Worm (Caenorhabditis elegans) whole organism, L3 larva: ENCODE measurements around the gene Y17G7B.23.

Source experiments
- aly-2 ChIP-seq: fragments of 150-350 bp; optimal IDR thresholded peaks from 2 replicates; lab custom pipeline; 2014; ENCODE audit warnings: missing biosample characterization, missing genetic modification characterization
- ceh-28 ChIP-seq: fragments of 150-350 bp; optimal IDR thresholded peaks from 2 replicates; lab custom pipeline; 2014; ENCODE audit warnings: missing biosample characterization, missing genetic modification reagents, missing genetic modification characterization
- ceh-9 ChIP-seq: sonication (generic microtip); optimal IDR thresholded peaks from 2 replicates; lab custom pipeline; 2018; ENCODE audit warnings: missing biosample characterization, missing genetic modification characterization
- egl-27 ChIP-seq: sonication (generic microtip); optimal IDR thresholded peaks from 4 replicates; lab custom pipeline; 2017; ENCODE audit warnings: missing biosample characterization, missing genetic modification reagents, missing genetic modification characterization
- egl-5 ChIP-seq: fragments of 150-350 bp; optimal IDR thresholded peaks from 2 replicates; lab custom pipeline; 2017; ENCODE audit warnings: missing biosample characterization, missing genetic modification reagents, missing genetic modification characterization, inconsistent platforms
- elt-3 ChIP-seq, 3 experiments: fragments of 150-350 bp in 1 of 3; sonication (generic microtip) in 2 of 3; optimal IDR thresholded peaks; 2 replicates in 2 of 3; 4 replicates in 1 of 3; lab custom pipeline; 2014 to 2017; ENCODE audit warnings: missing biosample characterization in 3 of 3, missing genetic modification characterization in 3 of 3
- eor-1 ChIP-seq, 2 experiments: fragments of 150-350 bp; optimal IDR thresholded peaks; 2 replicates each; lab custom pipeline; 2014 to 2018; ENCODE audit warnings: missing biosample characterization in 2 of 2, missing genetic modification characterization in 2 of 2
- jun-1 ChIP-seq: fragments of 150-350 bp; optimal IDR thresholded peaks from 2 replicates; lab custom pipeline; 2014; ENCODE audit warnings: missing biosample characterization, missing genetic modification reagents, missing genetic modification characterization
- mml-1 ChIP-seq: fragments of 150-350 bp; sonication (generic microtip); optimal IDR thresholded peaks from 3 replicates; lab custom pipeline; 2014; ENCODE audit warnings: missing biosample characterization, missing genetic modification characterization
- nfya-1 ChIP-seq: sonication (generic microtip); optimal IDR thresholded peaks from 2 replicates; lab custom pipeline; 2017; ENCODE audit warnings: missing genetic modification characterization, mild to moderate bottlenecking, missing compliant biosample characterization, antibody characterized with exemption, moderate library complexity; ENCODE audit not compliant: insufficient read depth
- nhr-11 ChIP-seq: fragments of 150-350 bp; optimal IDR thresholded peaks from 2 replicates; lab custom pipeline; 2014; ENCODE audit warnings: missing biosample characterization, missing genetic modification characterization
- nhr-12 ChIP-seq: fragments of 150-350 bp; optimal IDR thresholded peaks from 2 replicates; lab custom pipeline; 2014; ENCODE audit warnings: missing biosample characterization, missing genetic modification characterization
- nhr-23 ChIP-seq: fragments of 150-350 bp; optimal IDR thresholded peaks from 2 replicates; lab custom pipeline; 2014; ENCODE audit warnings: missing biosample characterization, missing genetic modification reagents, missing genetic modification characterization
- nhr-237 ChIP-seq: fragments of 150-350 bp; optimal IDR thresholded peaks from 2 replicates; lab custom pipeline; 2014; ENCODE audit warnings: missing biosample characterization, missing genetic modification characterization
- nhr-25 ChIP-seq: sonication (generic microtip); optimal IDR thresholded peaks from 2 replicates; lab custom pipeline; 2017; ENCODE audit warnings: missing biosample characterization, missing genetic modification characterization
- nhr-43 ChIP-seq: sonication (generic microtip); optimal IDR thresholded peaks from 2 replicates; lab custom pipeline; 2016; ENCODE audit warnings: mild to moderate bottlenecking, missing genetic modification characterization, missing compliant biosample characterization; ENCODE audit not compliant: poor library complexity, severe bottlenecking
- nhr-77 ChIP-seq: fragments of 150-350 bp; optimal IDR thresholded peaks from 2 replicates; lab custom pipeline; 2014; ENCODE audit warnings: missing biosample characterization, missing genetic modification characterization
- skn-1 ChIP-seq: fragments of 150-350 bp; optimal IDR thresholded peaks from 2 replicates; lab custom pipeline; 2014; ENCODE audit warnings: missing biosample characterization, missing genetic modification characterization
- snpc-4 ChIP-seq: fragments of 150-350 bp; optimal IDR thresholded peaks from 2 replicates; lab custom pipeline; 2014; ENCODE audit warnings: missing biosample characterization, missing genetic modification characterization
- unc-39 ChIP-seq: sonication (generic microtip); optimal IDR thresholded peaks from 4 replicates; lab custom pipeline; 2017; ENCODE audit warnings: missing biosample characterization, missing genetic modification characterization
- ztf-4 ChIP-seq: fragments of 150-350 bp; optimal IDR thresholded peaks from 2 replicates; lab custom pipeline; 2014; ENCODE audit warnings: missing biosample characterization, missing genetic modification characterization

The Y17G7B.23 gene

DNA sequence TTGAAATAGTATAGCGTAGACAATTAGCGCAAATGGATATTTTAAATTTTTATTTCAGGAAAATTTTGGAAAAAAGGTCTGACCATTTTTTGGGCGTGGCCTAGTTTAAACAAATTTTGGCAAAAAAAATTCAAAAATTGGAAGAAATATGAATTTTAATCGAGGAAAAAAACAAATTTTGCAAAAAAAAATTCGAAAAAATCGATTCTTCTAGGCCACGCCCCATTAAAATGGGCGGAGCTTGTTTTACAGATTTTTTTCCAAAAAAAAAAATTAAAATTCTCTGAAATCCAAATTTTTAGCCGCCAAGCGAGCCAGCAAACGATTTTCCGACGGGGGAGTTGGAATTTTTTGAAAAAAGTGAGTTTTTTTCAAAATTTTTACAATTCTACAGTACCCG, 50.3 kb downstream of the Y17G7B.23 start, which contains the start of gene nadk-2:
TSS of gene nadk-2 (plus strand) at position 301 of the 400 bp plus-strand sequence.
- TF ChIP-seq skn-1 (tag; lab: Kevin White, UChicago), result no peak
- no peak for TF ChIP-seq egl-27 (tag; lab: Kevin White, UChicago)
- no peak for TF ChIP-seq egl-5
- TF ChIP-seq nhr-12, result no peak
- no peak for TF ChIP-seq nfya-1
- TF ChIP-seq nhr-11, result no peak
- no peak for TF ChIP-seq mml-1 (tag; lab: Kevin White, UChicago)
- TF ChIP-seq elt-3 (tag; optimal IDR thresholded peaks at IDR 0.05; lab: Kevin White, UChicago), result no peak
- no peak for TF ChIP-seq ztf-4
- no peak for TF ChIP-seq ceh-9
- TF ChIP-seq snpc-4 (tag; lab: Kevin White, UChicago), result no peak
- no peak for TF ChIP-seq jun-1 (tag; lab: Kevin White, UChicago)
- TF ChIP-seq unc-39 (tag; lab: Kevin White, UChicago), result no peak
- TF ChIP-seq ceh-28, result no peak
- no peak for TF ChIP-seq nhr-77
- no peak for TF ChIP-seq aly-2 (tag; lab: Kevin White, UChicago)

- TF ChIP-seq nhr-237 (tag; lab: Kevin White, UChicago), result no peak
- peak; percentile 16 for TF ChIP-seq nhr-25 (tag; lab: Kevin White, UChicago)
- TF ChIP-seq eor-1 (tag; optimal IDR thresholded peaks at IDR 0.05; lab: Kevin White, UChicago), result no peak
- peak; percentile 59 for TF ChIP-seq nhr-23
- peak; percentile 49 for TF ChIP-seq nhr-43 (tag; lab: Kevin White, UChicago)
- TF ChIP-seq, all 47 proteins: peak for 3
These were observed 51.6 kb downstream of the Y17G7B.23 start for ce11 chrII:12050607-12051006.
